Fruit fly (Drosophila melanogaster) whole organism, embryonic: ENCODE measurements around the gene Gcat.

ENCODE experiments used
- B-H1 ChIP-seq: fragments of 200-800 bp; sonication (Bioruptor generic); IDR thresholded peaks from 3 replicates; pipeline ENCODE4 v1.3.6; 2022; ENCODE audit warnings: missing biosample characterization, missing genetic modification characterization
- BEAF-32 ChIP-seq: fragments of 200-800 bp; sonication (Bioruptor generic); optimal IDR thresholded peaks from 3 replicates; lab custom pipeline; 2017; ENCODE audit warnings: missing biosample characterization, missing genetic modification characterization, mild to moderate bottlenecking, moderate library complexity, missing genetic modification reagents
- Bgb ChIP-seq: fragments of 200-800 bp; sonication (Bioruptor generic); IDR thresholded peaks from 2 replicates; pipeline ENCODE4 v1.3.6; 2022; ENCODE audit warnings: missing biosample characterization, missing genetic modification characterization; ENCODE audit not compliant: partially characterized antibody
- C15 ChIP-seq: fragments of 200-800 bp; sonication (Bioruptor generic); IDR thresholded peaks from 3 replicates; pipeline ENCODE4 v1.3.6; 2022; ENCODE audit warnings: missing biosample characterization, missing genetic modification characterization
- CG10267 ChIP-seq: fragments of 200-800 bp; sonication (Bioruptor generic); optimal IDR thresholded peaks from 2 replicates; lab custom pipeline; 2018; ENCODE audit warnings: missing biosample characterization, mild to moderate bottlenecking, missing genetic modification characterization, moderate library complexity
- CG15514 ChIP-seq: fragments of 200-800 bp; sonication (Bioruptor generic); optimal IDR thresholded peaks from 3 replicates; lab custom pipeline; 2017; ENCODE audit warnings: missing biosample characterization, missing genetic modification characterization, mild to moderate bottlenecking, moderate library complexity, missing genetic modification reagents
- CG15601 ChIP-seq: fragments of 200-800 bp; sonication (Bioruptor generic); optimal IDR thresholded peaks from 3 replicates; lab custom pipeline; 2019; ENCODE audit warnings: missing biosample characterization, mild to moderate bottlenecking, missing genetic modification characterization, moderate library complexity
- CG16863 ChIP-seq: fragments of 200-800 bp; sonication (Bioruptor generic); optimal IDR thresholded peaks from 3 replicates; lab custom pipeline; 2016; ENCODE audit warnings: missing biosample characterization, missing genetic modification characterization
- CG17186 ChIP-seq: fragments of 200-800 bp; sonication (Bioruptor generic); optimal IDR thresholded peaks from 3 replicates; lab custom pipeline; 2017; ENCODE audit warnings: missing biosample characterization, missing genetic modification reagents, missing genetic modification characterization
- CG17359 ChIP-seq: fragments of 200-800 bp; sonication (Bioruptor generic); optimal IDR thresholded peaks from 3 replicates; lab custom pipeline; 2018; ENCODE audit warnings: missing biosample characterization, mild to moderate bottlenecking, missing genetic modification characterization, moderate library complexity
- CG2875 ChIP-seq: fragments of 200-800 bp; sonication (Bioruptor generic); optimal IDR thresholded peaks from 2 replicates; lab custom pipeline; 2017; ENCODE audit warnings: missing biosample characterization, mild to moderate bottlenecking, missing genetic modification characterization, missing genetic modification reagents
- CG30020 ChIP-seq: fragments of 200-800 bp; optimal IDR thresholded peaks from 2 replicates; lab custom pipeline; 2019; ENCODE audit warnings: missing biosample characterization, mild to moderate bottlenecking, missing genetic modification characterization, moderate library complexity
- CG42726 ChIP-seq: fragments of 200-800 bp; sonication (Bioruptor generic); IDR thresholded peaks from 2 replicates; pipeline ENCODE4 v1.3.6; 2022; ENCODE audit warnings: missing biosample characterization, missing genetic modification characterization; ENCODE audit not compliant: partially characterized antibody
- CG4617 ChIP-seq: fragments of 200-800 bp; sonication (Bioruptor generic); optimal IDR thresholded peaks from 3 replicates; lab custom pipeline; 2016; ENCODE audit warnings: missing biosample characterization, missing genetic modification characterization, borderline replicate concordance
- CG6765 ChIP-seq: fragments of 200-800 bp; sonication (Bioruptor generic); optimal IDR thresholded peaks from 3 replicates; lab custom pipeline; 2017; ENCODE audit warnings: missing biosample characterization, mild to moderate bottlenecking, missing genetic modification characterization
- CG8089 ChIP-seq: fragments of 200-800 bp; sonication (Bioruptor generic); optimal IDR thresholded peaks from 3 replicates; lab custom pipeline; 2016; ENCODE audit warnings: missing biosample characterization, missing genetic modification characterization
- CG9215 ChIP-seq: fragments of 200-800 bp; sonication (Bioruptor generic); IDR thresholded peaks from 2 replicates; pipeline ENCODE4 v1.3.6; 2022; ENCODE audit warnings: missing biosample characterization, missing genetic modification characterization
- CoRest ChIP-seq: fragments of 200-800 bp; sonication (Bioruptor generic); optimal IDR thresholded peaks from 3 replicates; lab custom pipeline; 2018; ENCODE audit warnings: missing biosample characterization, mild to moderate bottlenecking, missing genetic modification characterization, moderate library complexity
- Dfd ChIP-seq, 2 experiments: fragments of >200 bp; optimal IDR thresholded peaks; 2 replicates each; lab custom pipeline; 2017; ENCODE audit warnings: missing biosample characterization in 2 of 2, missing genetic modification characterization in 2 of 2
- Doc3 ChIP-seq: fragments of 200-800 bp; sonication (Bioruptor generic); IDR thresholded peaks from 3 replicates; pipeline ENCODE4 v1.3.6; 2022; ENCODE audit warnings: missing biosample characterization, missing genetic modification characterization; ENCODE audit not compliant: partially characterized antibody
- Elba2 ChIP-seq: fragments of 200-800 bp; sonication (Bioruptor generic); optimal IDR thresholded peaks from 3 replicates; lab custom pipeline; 2016; ENCODE audit warnings: missing biosample characterization, missing genetic modification characterization
- Hmx ChIP-seq: fragments of 200-800 bp; sonication (Bioruptor generic); optimal IDR thresholded peaks from 2 replicates; lab custom pipeline; 2016; ENCODE audit warnings: missing biosample characterization, missing genetic modification characterization
- Max ChIP-seq: fragments of 200-800 bp; sonication (Bioruptor generic); optimal IDR thresholded peaks from 2 replicates; lab custom pipeline; 2016; ENCODE audit warnings: missing biosample characterization, mild to moderate bottlenecking, missing genetic modification characterization
- Opbp ChIP-seq: fragments of 200-800 bp; sonication (Bioruptor generic); IDR thresholded peaks from 3 replicates; pipeline ENCODE4 v1.3.6; 2022; ENCODE audit warnings: missing biosample characterization, missing genetic modification characterization; ENCODE audit not compliant: partially characterized antibody
- Scr ChIP-seq: fragments of 200-800 bp; sonication (Bioruptor generic); IDR thresholded peaks from 2 replicates; pipeline ENCODE4 v1.3.6; 2022; ENCODE audit warnings: missing biosample characterization, missing genetic modification characterization; ENCODE audit not compliant: partially characterized antibody
- Ssrp ChIP-seq: fragments of 200-800 bp; sonication (Bioruptor generic); optimal IDR thresholded peaks from 2 replicates; lab custom pipeline; 2018; ENCODE audit warnings: missing biosample characterization, mild to moderate bottlenecking, missing genetic modification characterization, moderate library complexity
- TFAM ChIP-seq: fragments of 200-800 bp; sonication (Bioruptor generic); optimal IDR thresholded peaks from 2 replicates; lab custom pipeline; 2017; ENCODE audit warnings: missing biosample characterization, missing genetic modification characterization, inconsistent platforms
- Xrp1 ChIP-seq: fragments of 200-800 bp; sonication (Bioruptor generic); IDR thresholded peaks from 2 replicates; pipeline ENCODE4 v1.3.6; 2022; ENCODE audit warnings: missing biosample characterization, missing genetic modification characterization
- ato ChIP-seq: fragments of 200-800 bp; sonication (Bioruptor generic); IDR thresholded peaks from 2 replicates; pipeline ENCODE4 v1.3.6; 2022; ENCODE audit warnings: missing biosample characterization, missing genetic modification characterization; ENCODE audit not compliant: partially characterized antibody
- bcd ChIP-seq: fragments of 200-800 bp; sonication (Bioruptor generic); optimal IDR thresholded peaks from 2 replicates; lab custom pipeline; 2017; ENCODE audit warnings: missing biosample characterization, mild to moderate bottlenecking, missing genetic modification characterization
- chinmo ChIP-seq: fragments of 200-800 bp; sonication (Bioruptor generic); IDR thresholded peaks from 4 replicates; pipeline ENCODE4 v1.3.6; 2022; ENCODE audit warnings: missing biosample characterization, missing genetic modification characterization; ENCODE audit not compliant: partially characterized antibody
- esg ChIP-seq: fragments of 200-800 bp; sonication (Bioruptor generic); conservative IDR thresholded peaks from 2 replicates; pipeline ENCODE4 v1.3.6; 2022; ENCODE audit warnings: missing biosample characterization, missing genetic modification characterization
- fu2 ChIP-seq: fragments of 200-800 bp; sonication (Bioruptor generic); optimal IDR thresholded peaks from 2 replicates; lab custom pipeline; 2016; ENCODE audit warnings: missing biosample characterization, missing genetic modification characterization
- gcm2 ChIP-seq: fragments of 200-800 bp; sonication (Bioruptor generic); optimal IDR thresholded peaks from 2 replicates; lab custom pipeline; 2016; ENCODE audit warnings: missing biosample characterization, missing genetic modification characterization
- gfzf ChIP-seq: fragments of 200-800 bp; sonication (Bioruptor generic); optimal IDR thresholded peaks from 2 replicates; lab custom pipeline; 2016; ENCODE audit warnings: missing biosample characterization, mild to moderate bottlenecking, missing genetic modification characterization, moderate library complexity
- her ChIP-seq: fragments of 200-800 bp; sonication (Bioruptor generic); optimal IDR thresholded peaks from 2 replicates; lab custom pipeline; 2016; ENCODE audit warnings: missing biosample characterization, missing genetic modification characterization
- oc ChIP-seq: fragments of 200-800 bp; sonication (Bioruptor generic); optimal IDR thresholded peaks from 2 replicates; lab custom pipeline; 2018; ENCODE audit warnings: missing biosample characterization, mild to moderate bottlenecking, missing genetic modification characterization, moderate library complexity
- pan ChIP-seq, 4 experiments: fragments of >200 bp in 3 of 4; fragments of 200-800 bp in 1 of 4; sonication (Bioruptor generic) in 1 of 4; optimal IDR thresholded peaks in 3 of 4; IDR thresholded peaks in 1 of 4; 2 replicates each; pipeline versions ENCODE4 v1.3.6 to Lab custom; 2017 to 2022; ENCODE audit warnings: missing biosample characterization in 2 of 4, missing genetic modification characterization in 2 of 4, mixed read lengths in 1 of 4
- pzg ChIP-seq: fragments of 200-800 bp; sonication (Bioruptor generic); optimal IDR thresholded peaks from 3 replicates; lab custom pipeline; 2018; ENCODE audit warnings: missing biosample characterization, mild to moderate bottlenecking, missing genetic modification characterization, moderate library complexity
- run ChIP-seq: fragments of 200-800 bp; sonication (Bioruptor generic); optimal IDR thresholded peaks from 3 replicates; lab custom pipeline; 2018; ENCODE audit warnings: missing biosample characterization, mild to moderate bottlenecking, missing genetic modification characterization
- salm ChIP-seq: fragments of 200-800 bp; sonication (Bioruptor generic); optimal IDR thresholded peaks from 2 replicates; lab custom pipeline; 2018; ENCODE audit warnings: missing biosample characterization, mild to moderate bottlenecking, missing genetic modification characterization
- sens ChIP-seq: fragments of 200-800 bp; sonication (Bioruptor generic); peaks from one replicate; lab custom pipeline; 2016; ENCODE audit warnings: missing biosample characterization, missing genetic modification characterization
- sim ChIP-seq: fragments of 200-800 bp; sonication (Bioruptor generic); IDR thresholded peaks from 2 replicates; pipeline ENCODE4 v1.3.6; 2022; ENCODE audit warnings: missing biosample characterization, missing genetic modification characterization
- sqz ChIP-seq: fragments of 200-800 bp; sonication (Bioruptor generic); optimal IDR thresholded peaks from 3 replicates; lab custom pipeline; 2018; ENCODE audit warnings: missing biosample characterization, mild to moderate bottlenecking, missing genetic modification characterization
- stc ChIP-seq: fragments of 200-800 bp; sonication (Bioruptor generic); IDR thresholded peaks from 2 replicates; pipeline ENCODE4 v1.3.6; 2022; ENCODE audit warnings: missing biosample characterization, missing genetic modification characterization
- tna ChIP-seq: fragments of 200-800 bp; sonication (Bioruptor generic); IDR thresholded peaks from 2 replicates; pipeline ENCODE4 v1.3.6; 2022; ENCODE audit warnings: missing biosample characterization, missing genetic modification characterization; ENCODE audit not compliant: partially characterized antibody
- trem ChIP-seq: fragments of 200-800 bp; optimal IDR thresholded peaks from 3 replicates; lab custom pipeline; 2019; ENCODE audit warnings: missing biosample characterization, mild to moderate bottlenecking, missing genetic modification characterization, moderate library complexity
- vvl ChIP-seq: fragments of 200-800 bp; sonication (Bioruptor generic); IDR thresholded peaks from 2 replicates; pipeline ENCODE4 v1.3.6; 2022; ENCODE audit warnings: missing biosample characterization, missing genetic modification characterization
- yki ChIP-seq: fragments of >200 bp; optimal IDR thresholded peaks from 3 replicates; lab custom pipeline; 2018

Gcat gene

dm6 chr3L:11815220-11815797, 14.6 kb upstream of the Gcat start, which contains the start of gene CG14130 (continued):
- no peak for TF ChIP-seq salm (tag; lab: Kevin White, UChicago)
- no peak for TF ChIP-seq Hmx (GFP tag; lab: Kevin White, UChicago)
- no peak for TF ChIP-seq Max (GFP tag; lab: Kevin White, UChicago)
- peak; percentile 81 for TF ChIP-seq sens (GFP tag; lab: Kevin White, UChicago)
- TF ChIP-seq sqz (GFP tag; lab: Kevin White, UChicago): no peak
- no peak for TF ChIP-seq CG10267 (tag; lab: Kevin White, UChicago)
- no peak for TF ChIP-seq CG16863 (GFP tag; lab: Kevin White, UChicago)
- peak; percentile 62 for TF ChIP-seq Elba2 (GFP tag; lab: Kevin White, UChicago)
- TF ChIP-seq CG8089 (GFP tag; lab: Kevin White, UChicago): no peak
- peak; percentile 45 for TF ChIP-seq CG17186 (GFP tag; lab: Kevin White, UChicago)
- no peak for TF ChIP-seq CG2875 (GFP tag; lab: Kevin White, UChicago)
- TF ChIP-seq CG30020 (tag; lab: Kevin White, UChicago): no peak
- TF ChIP-seq CG15514 (GFP tag; lab: Kevin White, UChicago): peak; percentile 52
- 0 out of 2 replicates have a peak, but pooled peaks have one; percentile 37 for TF ChIP-seq vvl
- TF ChIP-seq CG9215 (GFP tag; lab: Robert Waterston, UW): no peak
- peak; percentile 68; the same call in 1 of the 2 replicates for TF ChIP-seq CG42726 (GFP tag; lab: Robert Waterston, UW)
- peak; percentile 76 for TF ChIP-seq bcd (GFP tag; lab: Kevin White, UChicago)
- no peak for TF ChIP-seq CG15601 (tag; lab: Kevin White, UChicago)
- TF ChIP-seq C15 (GFP tag; lab: Robert Waterston, UW): no peak
- TF ChIP-seq CG17359 (tag; lab: Kevin White, UChicago): no peak
- TF ChIP-seq fu2 (GFP tag; lab: Kevin White, UChicago): no peak
- no peak for TF ChIP-seq her (GFP tag; lab: Kevin White, UChicago)
- TF ChIP-seq trem (tag; lab: Kevin White, UChicago): peak; percentile 56
- peak; percentile 90 for TF ChIP-seq Scr (GFP tag; lab: Robert Waterston, UW)
- TF ChIP-seq gcm2 (GFP tag; lab: Kevin White, UChicago): no peak
- TF ChIP-seq B-H1 (GFP tag; lab: Robert Waterston, UW): no peak
- peak; percentile 89 for TF ChIP-seq Doc3 (GFP tag; lab: Robert Waterston, UW)
- peak; percentile 92 for TF ChIP-seq Opbp (GFP tag; lab: Robert Waterston, UW)
- TF ChIP-seq tna: peak; percentile 92
- peak; percentile 79 for TF ChIP-seq pzg (GFP tag; lab: Kevin White, UChicago)
- peak; percentile 18 for TF ChIP-seq gfzf (GFP tag; lab: Kevin White, UChicago)
- TF ChIP-seq CG4617 (GFP tag; lab: Kevin White, UChicago): peak; percentile 22
- no peak for TF ChIP-seq stc
- TF ChIP-seq CoRest (tag; lab: Kevin White, UChicago): no peak
- TF ChIP-seq TFAM (GFP tag; lab: Kevin White, UChicago): no peak
- TF ChIP-seq pan (optimal IDR thresholded peaks at IDR 0.05; lab: Kevin White, UChicago): no peak
- no peak for TF ChIP-seq pan (GFP tag; optimal IDR thresholded peaks at IDR 0.05 in 1 of 2, IDR thresholded peaks at IDR 0.05 in 1 of 2)
- TF ChIP-seq Xrp1 (GFP tag; lab: Robert Waterston, UW): no peak
- TF ChIP-seq Ssrp: no peak
- no peak for TF ChIP-seq CG6765
- peak; percentile 95 for TF ChIP-seq Bgb (GFP tag; lab: Robert Waterston, UW)
- TF ChIP-seq yki: no peak
- TF ChIP-seq sim (GFP tag; lab: Robert Waterston, UW): no peak
- peak; percentile 88 for TF ChIP-seq BEAF-32 (GFP tag; lab: Kevin White, UChicago)
- peak; percentile 91 for TF ChIP-seq ato
- TF ChIP-seq esg (GFP tag; lab: Robert Waterston, UW): no peak
- no peak for TF ChIP-seq Dfd (GFP tag; optimal IDR thresholded peaks at IDR 0.05; lab: Kevin White, UChicago)
- peak; percentile 92 for TF ChIP-seq chinmo
- TF ChIP-seq oc (tag; lab: Kevin White, UChicago): peak; percentile 95
- TF ChIP-seq run (tag; lab: Kevin White, UChicago): no peak
